Fruit fly (Drosophila melanogaster): Measurements from ENCODE around the gene Ir67b.

DNA sequence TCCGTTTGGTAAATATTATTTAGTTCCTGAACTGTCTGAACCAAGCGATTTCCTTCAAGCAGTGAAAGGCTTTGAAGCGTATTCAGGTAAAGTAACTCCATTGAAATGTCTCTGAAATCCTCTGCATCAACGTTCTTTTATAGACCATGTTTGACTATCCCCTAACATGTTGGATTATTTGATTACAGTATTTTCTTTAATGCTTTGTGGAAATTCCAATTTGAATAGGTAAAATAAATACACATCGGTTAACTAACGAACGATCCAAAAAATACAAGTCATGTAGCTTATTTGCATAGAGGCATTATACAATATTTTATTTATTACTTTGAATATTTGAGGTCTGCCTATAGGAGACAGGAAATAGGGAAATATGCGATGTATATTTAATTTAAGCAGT, at the start of gene Ir67b:
- TF ChIP-seq CG8478 (optimal IDR thresholded peaks at IDR 0.05) (no peak), usp (GFP tag; optimal IDR thresholded peaks at IDR 0.05) (no peak), pan (optimal IDR thresholded peaks at IDR 0.05) (no peak), psq (optimal IDR thresholded peaks at IDR 0.05) (no peak)

All from whole organism.